Fruit fly (Drosophila melanogaster) whole organism, pupa: Measurements from ENCODE around the gene Jhbp13.
"Not testable (repeated sequence)": the region's sequence is repeated elsewhere in the genome, so short reads cannot be mapped to it uniquely, and the experiment has no call there.

Source experiments
- CG10348 ChIP-seq: fragments of 200-800 bp; sonication (Bioruptor generic); IDR thresholded peaks from 2 replicates; pipeline ENCODE4 v1.3.6; 2022; ENCODE audit warnings: missing biosample characterization, missing genetic modification characterization
- CG12605 ChIP-seq: fragments of 200-800 bp; sonication (Bioruptor generic); IDR thresholded peaks from 2 replicates; pipeline ENCODE4 v1.3.6; 2022; ENCODE audit warnings: missing biosample characterization, missing genetic modification characterization
- CG13204 ChIP-seq: fragments of 200-800 bp; sonication (Bioruptor generic); optimal IDR thresholded peaks from 2 replicates; lab custom pipeline; 2018; ENCODE audit warnings: missing biosample characterization, mild to moderate bottlenecking, missing genetic modification characterization, moderate library complexity
- CG14655 ChIP-seq: fragments of 200-800 bp; sonication (Bioruptor generic); optimal IDR thresholded peaks from 3 replicates; lab custom pipeline; 2017; ENCODE audit warnings: mild to moderate bottlenecking, missing biosample characterization, missing genetic modification reagents, missing genetic modification characterization
- CG15710 ChIP-seq: fragments of 200-800 bp; sonication (Bioruptor generic); optimal IDR thresholded peaks from 2 replicates; lab custom pipeline; 2018; ENCODE audit warnings: missing biosample characterization, mild to moderate bottlenecking, missing genetic modification characterization, moderate library complexity
- CG17806 ChIP-seq: fragments of 200-800 bp; sonication (Bioruptor generic); optimal IDR thresholded peaks from 2 replicates; lab custom pipeline; 2018; ENCODE audit warnings: missing biosample characterization, mild to moderate bottlenecking, missing genetic modification characterization, moderate library complexity
- CG32121 ChIP-seq: fragments of 200-800 bp; sonication (Bioruptor generic); IDR thresholded peaks from 2 replicates; pipeline ENCODE4 v1.3.6; 2022; ENCODE audit warnings: missing biosample characterization, missing genetic modification characterization
- CG34367 ChIP-seq: fragments of 200-800 bp; sonication (Bioruptor generic); optimal IDR thresholded peaks from 2 replicates; lab custom pipeline; 2018; ENCODE audit warnings: missing biosample characterization, mild to moderate bottlenecking, missing genetic modification characterization
- CG4496 ChIP-seq: fragments of 200-800 bp; sonication (Bioruptor generic); IDR thresholded peaks from 3 replicates; pipeline ENCODE4 v1.3.6; 2022; ENCODE audit warnings: missing biosample characterization, missing genetic modification characterization
- CG8159 ChIP-seq: fragments of 200-800 bp; sonication (Bioruptor generic); optimal IDR thresholded peaks from 3 replicates; lab custom pipeline; 2018; ENCODE audit warnings: missing biosample characterization, mild to moderate bottlenecking, missing genetic modification characterization, moderate library complexity
- CG8301 ChIP-seq: fragments of 200-800 bp; sonication (Bioruptor generic); optimal IDR thresholded peaks from 2 replicates; lab custom pipeline; 2018; ENCODE audit warnings: missing biosample characterization, mild to moderate bottlenecking, missing genetic modification characterization
- CG9948 ChIP-seq: fragments of 200-800 bp; sonication (Bioruptor generic); optimal IDR thresholded peaks from 2 replicates; lab custom pipeline; 2018; ENCODE audit warnings: missing biosample characterization, mild to moderate bottlenecking, missing genetic modification characterization, moderate library complexity
- D1 ChIP-seq: fragments of 200-800 bp; sonication (Bioruptor generic); optimal IDR thresholded peaks from 2 replicates; lab custom pipeline; 2018; ENCODE audit warnings: missing biosample characterization, mild to moderate bottlenecking, missing genetic modification characterization, moderate library complexity
- EcR ChIP-seq: fragments of 200-800 bp; sonication (Bioruptor generic); optimal IDR thresholded peaks from 3 replicates; lab custom pipeline; 2019; ENCODE audit warnings: missing biosample characterization, missing genetic modification characterization, mild to moderate bottlenecking, moderate library complexity, missing genetic modification reagents
- Ets98B ChIP-seq: fragments of 200-800 bp; sonication (Bioruptor generic); IDR thresholded peaks from 2 replicates; pipeline ENCODE4 v1.3.6; 2022; ENCODE audit warnings: missing biosample characterization, missing genetic modification characterization
- Pif1A ChIP-seq: fragments of 200-800 bp; sonication (Bioruptor generic); optimal IDR thresholded peaks from 3 replicates; lab custom pipeline; 2016; ENCODE audit warnings: missing biosample characterization, missing genetic modification characterization
- Pif1B ChIP-seq: fragments of 200-800 bp; sonication (Bioruptor generic); optimal IDR thresholded peaks from 3 replicates; lab custom pipeline; 2016; ENCODE audit warnings: missing biosample characterization, missing genetic modification characterization
- Snoo ChIP-seq: fragments of 200-800 bp; sonication (Bioruptor generic); optimal IDR thresholded peaks from 3 replicates; lab custom pipeline; 2017; ENCODE audit warnings: missing biosample characterization, mild to moderate bottlenecking, missing genetic modification characterization, inconsistent platforms
- fd96Ca ChIP-seq: fragments of 200-800 bp; sonication (Bioruptor generic); IDR thresholded peaks from 3 replicates; pipeline ENCODE4 v1.3.6; 2022; ENCODE audit warnings: missing biosample characterization, missing genetic modification characterization
- gl ChIP-seq: fragments of 200-800 bp; sonication (Bioruptor generic); optimal IDR thresholded peaks from 2 replicates; lab custom pipeline; 2018; ENCODE audit warnings: missing biosample characterization, mild to moderate bottlenecking, missing genetic modification characterization
- rn ChIP-seq: fragments of 200-800 bp; sonication (Bioruptor generic); IDR thresholded peaks from 2 replicates; pipeline ENCODE4 v1.3.6; 2022; ENCODE audit warnings: missing biosample characterization, missing genetic modification characterization

Gene Jhbp13

dm6 chr2L:13211764-13212265 lies 28.0 kb upstream of the Jhbp13 start, which contains the start of gene CG15482:
Gene CG15482 (minus strand): TSS chr2L:13211814.
- TF ChIP-seq Pif1B; Ets98B (GFP tag; lab: Robert Waterston, UW); CG17806 (tag; lab: Kevin White, UChicago): not testable (repeated sequence)

DNA sequence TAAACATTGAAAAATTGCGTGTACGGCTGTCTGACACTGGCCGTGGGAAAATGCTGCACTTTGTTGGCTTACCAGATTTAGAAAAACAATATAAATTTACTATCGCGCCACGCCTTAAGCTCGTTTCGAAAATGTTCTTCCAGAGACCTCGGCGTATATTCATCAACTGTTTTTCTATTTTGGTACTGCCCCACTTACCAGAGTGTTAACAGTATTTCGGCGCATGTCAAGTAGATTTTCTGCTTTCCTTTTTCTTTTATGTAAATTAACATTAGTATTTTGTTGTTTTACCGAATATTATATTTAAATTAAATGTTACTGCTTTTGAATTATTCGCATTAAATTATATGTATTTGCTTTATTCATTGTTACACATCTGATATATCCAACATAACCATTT lies 24.8 kb upstream of the Jhbp13 start, which contains the start of gene kek4:
TSS of gene kek4 (minus strand) at position 341 of the 400 bp plus-strand sequence.
- no peak for TF ChIP-seq CG12605 (GFP tag; lab: Robert Waterston, UW)
- no peak for TF ChIP-seq Pif1B
- no peak for TF ChIP-seq CG13204 (GFP tag; lab: Kevin White, UChicago)
- no peak for TF ChIP-seq CG9948 (tag; lab: Kevin White, UChicago)
- no peak for TF ChIP-seq gl (tag; lab: Kevin White, UChicago)
- TF ChIP-seq CG8159: no peak
- TF ChIP-seq Snoo (tag; lab: Kevin White, UChicago): no peak
- TF ChIP-seq CG34367 (tag; lab: Kevin White, UChicago): no peak

dm6 chr2L:13215640-13216129 lies 24.1 kb upstream of the Jhbp13 start:
- TF ChIP-seq D1 (tag; lab: Kevin White, UChicago) (peak; percentile 48), Ets98B (GFP tag; lab: Robert Waterston, UW) (0 out of 2 replicates have a peak, but pooled peaks have one; percentile 42), CG32121 (GFP tag; lab: Robert Waterston, UW) (peak; percentile 47; the same call in 1 of the 2 replicates), CG4496 (GFP tag; lab: Robert Waterston, UW) (peak; percentile 62; the same call in 1 of the 3 replicates)
- TF ChIP-seq, all 21 proteins: peak for 4; not testable (repeated sequence) for 17

DNA sequence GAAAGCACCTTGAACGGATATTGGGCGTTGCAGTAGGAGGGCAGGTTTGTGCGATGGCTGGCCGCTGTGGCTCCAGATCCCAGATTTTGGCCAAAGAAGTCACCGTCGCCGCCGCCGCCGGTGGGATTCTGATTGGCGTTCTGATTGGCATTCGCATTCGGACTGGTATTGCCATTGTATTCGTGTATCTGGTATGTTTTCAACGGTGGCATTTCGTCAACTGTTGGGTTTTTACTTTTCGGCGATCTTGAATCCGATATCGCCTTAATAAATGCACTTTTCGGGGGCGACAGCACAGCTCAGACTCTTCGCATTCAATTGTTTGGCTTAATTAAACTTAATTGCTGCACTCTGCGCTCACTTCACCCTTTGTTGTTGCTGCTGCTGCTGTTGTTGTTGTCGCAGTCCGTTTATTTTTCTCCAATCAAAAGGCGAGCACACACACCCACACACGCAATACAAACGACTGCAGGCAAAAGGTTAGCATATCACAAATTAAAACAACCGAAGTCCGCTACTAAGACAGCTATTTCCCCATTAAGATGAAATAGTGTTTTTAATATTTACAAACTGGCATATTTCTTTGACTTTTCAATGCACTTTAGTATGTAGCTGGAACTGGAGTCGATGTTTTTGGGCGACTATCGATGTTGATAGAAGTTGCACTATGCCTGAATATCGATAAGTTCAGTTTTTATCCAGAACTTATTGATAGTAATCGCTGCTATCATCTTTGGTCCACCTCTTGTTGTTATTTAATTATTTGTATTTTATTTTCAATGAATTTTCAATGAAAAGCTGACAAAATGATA lies 20.3 kb upstream of the Jhbp13 start, which contains the start of the genes CG9426 and mRF1:
TSS of gene CG9426 (minus strand) at position 643 of the 812 bp plus-strand sequence.
TSS of gene mRF1 (plus strand) at position 699 of the 812 bp plus-strand sequence.
- TF ChIP-seq CG10348 (GFP tag; lab: Robert Waterston, UW): no peak
- TF ChIP-seq EcR: peak; percentile 22
- TF ChIP-seq, all 21 proteins: peak for 1

DNA sequence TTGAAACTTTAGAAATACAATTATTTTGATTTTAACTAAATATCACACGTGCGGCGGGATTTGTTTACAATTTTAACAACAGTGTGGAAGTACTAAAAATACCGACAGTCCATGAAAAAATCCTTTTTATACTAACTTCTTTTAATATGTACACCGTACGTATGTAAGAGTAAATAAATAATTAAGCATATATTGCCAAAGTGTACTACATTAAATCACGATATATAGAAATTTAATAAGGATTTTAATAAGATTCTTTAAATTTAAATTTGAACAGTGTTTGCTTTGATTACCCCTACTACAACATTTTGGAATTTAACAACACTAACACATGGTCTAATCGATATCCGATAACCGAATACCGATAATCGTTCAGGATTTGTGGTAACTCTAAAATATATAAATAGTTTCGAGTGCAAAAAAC lies 17.6 kb upstream of the Jhbp13 start, which contains the start of the genes Ski6 and CG16812:
TSS of gene Ski6 (minus strand) at position 205 of the 424 bp plus-strand sequence.
TSS of gene CG16812 (plus strand) at position 363 of the 424 bp plus-strand sequence.
- TF ChIP-seq CG8159: no peak
- TF ChIP-seq fd96Ca (GFP tag; lab: Robert Waterston, UW): no peak
- no peak for TF ChIP-seq Snoo (tag; lab: Kevin White, UChicago)
- TF ChIP-seq CG34367 (tag; lab: Kevin White, UChicago): peak; percentile 22
- TF ChIP-seq CG15710: peak; percentile 62
- no peak for TF ChIP-seq CG8301
- TF ChIP-seq CG32121 (GFP tag; lab: Robert Waterston, UW): peak; percentile 33; the same call in 1 of the 2 replicates
- no peak for TF ChIP-seq Pif1B
- no peak for TF ChIP-seq CG13204 (GFP tag; lab: Kevin White, UChicago)
- no peak for TF ChIP-seq CG9948 (tag; lab: Kevin White, UChicago)
- no peak for TF ChIP-seq CG17806 (tag; lab: Kevin White, UChicago)
- no peak for TF ChIP-seq D1 (tag; lab: Kevin White, UChicago)
- TF ChIP-seq gl (tag; lab: Kevin White, UChicago): no peak
- no peak for TF ChIP-seq EcR
- TF ChIP-seq CG4496 (GFP tag; lab: Robert Waterston, UW): 0 out of 3 replicates have a peak, but pooled peaks have one; percentile 27
- TF ChIP-seq rn: no peak
- TF ChIP-seq CG12605 (GFP tag; lab: Robert Waterston, UW): 0 out of 2 replicates have a peak, but pooled peaks have one; percentile 47
- TF ChIP-seq Ets98B (GFP tag; lab: Robert Waterston, UW): peak; percentile 67
- TF ChIP-seq Pif1A (GFP tag; lab: Kevin White, UChicago): no peak
- no peak for TF ChIP-seq CG14655 (GFP tag; lab: Kevin White, UChicago)
- no peak for TF ChIP-seq CG10348 (GFP tag; lab: Robert Waterston, UW)

DNA sequence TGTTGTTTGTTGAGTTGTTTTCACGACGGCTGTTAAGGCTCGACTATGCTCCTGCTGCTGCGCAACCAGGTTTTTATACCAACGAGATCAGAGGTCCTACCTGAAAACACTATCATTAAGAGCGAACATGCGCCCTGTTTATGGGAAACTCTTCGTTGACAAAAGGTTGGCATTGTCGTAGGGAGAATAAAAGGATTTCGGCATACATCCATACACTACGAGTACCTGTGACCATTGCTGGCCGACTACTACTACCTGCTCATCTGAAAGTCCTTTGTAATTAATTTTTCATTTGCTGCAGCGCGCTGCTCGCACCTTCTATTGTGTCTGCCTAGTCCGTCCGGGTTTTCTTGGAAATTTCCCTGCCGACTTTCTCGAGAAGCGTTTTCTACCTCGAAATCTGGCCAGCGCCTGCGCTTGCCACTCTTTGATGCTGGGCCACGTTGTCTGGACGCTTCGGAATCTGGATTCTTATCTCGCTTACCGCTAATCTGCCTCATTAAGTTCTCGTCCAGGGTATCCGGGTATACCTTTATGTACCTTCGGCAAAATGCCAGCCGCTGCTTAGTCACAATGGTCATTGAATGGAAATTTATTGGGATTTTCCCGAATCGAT lies 14.5 kb upstream of the Jhbp13 start, which contains the start of gene CG15480:
TSS of gene CG15480 (minus strand) at position 51 of the 616 bp plus-strand sequence.
- TF ChIP-seq CG13204 (GFP tag; lab: Kevin White, UChicago) (no peak), CG8301 (no peak), rn (no peak), Snoo (tag; lab: Kevin White, UChicago) (no peak), CG15710 (no peak)
